Worm (Caenorhabditis elegans) whole organism, midembryonic: ENCODE results near the gene C17G1.14.

Experiments
- T22C8.4 ChIP-seq: fragments of 200-800 bp; sonication (Bioruptor generic); IDR thresholded peaks from 2 replicates; pipeline ENCODE4 v1.3.6; 2022; ENCODE audit warnings: missing genetic modification characterization, missing compliant biosample characterization
- cog-1 ChIP-seq: sonication (generic microtip); optimal IDR thresholded peaks from 2 replicates; lab custom pipeline; 2016; ENCODE audit warnings: missing genetic modification characterization, missing compliant biosample characterization
- flt-1 ChIP-seq: fragments of 200-800 bp; sonication (Bioruptor generic); IDR thresholded peaks from 2 replicates; pipeline ENCODE4 v1.3.6; 2022; ENCODE audit warnings: missing genetic modification characterization, missing compliant biosample characterization
- klf-2 ChIP-seq: fragments of 200-800 bp; sonication (Bioruptor generic); conservative IDR thresholded peaks from 2 replicates; pipeline ENCODE4 v1.3.6; 2022; ENCODE audit warnings: missing genetic modification reagents, missing genetic modification characterization, missing compliant biosample characterization
- med-1 ChIP-seq: sonication (generic microtip); optimal IDR thresholded peaks from 2 replicates; lab custom pipeline; 2017; ENCODE audit warnings: missing genetic modification characterization, mild to moderate bottlenecking, missing compliant biosample characterization, antibody characterized with exemption, missing genetic modification reagents; ENCODE audit not compliant: insufficient read depth
- ref-1 ChIP-seq: fragments of 200-800 bp; sonication (Bioruptor generic); conservative IDR thresholded peaks from 2 replicates; pipeline ENCODE4 v1.3.6; 2022; ENCODE audit warnings: missing genetic modification reagents, missing genetic modification characterization, missing compliant biosample characterization
- tab-1 ChIP-seq: fragments of 200-800 bp; sonication (Bioruptor generic); IDR thresholded peaks from 2 replicates; pipeline ENCODE4 v1.3.6; 2022; ENCODE audit warnings: missing genetic modification characterization, missing compliant biosample characterization
- ztf-23 ChIP-seq: fragments of 200-800 bp; sonication (Bioruptor generic); IDR thresholded peaks from 2 replicates; pipeline ENCODE4 v1.3.6; 2022; ENCODE audit warnings: missing genetic modification reagents, missing genetic modification characterization, missing compliant biosample characterization
- ztf-29 ChIP-seq: fragments of 200-800 bp; sonication (Bioruptor generic); IDR thresholded peaks from 2 replicates; pipeline ENCODE4 v1.3.6; 2022; ENCODE audit warnings: missing genetic modification reagents, missing genetic modification characterization, missing compliant biosample characterization

The C17G1.14 gene

ce11 chrX:9924962-9925361 lies 13.7 kb upstream of the C17G1.14 start, which contains the start of gene ugt-23:
Gene ugt-23, minus strand, starts transcription at chrX:9925173.
- TF ChIP-seq T22C8.4, result no peak
- TF ChIP-seq med-1 (GFP tag; lab: Kevin White, UChicago), result no peak
- no peak for TF ChIP-seq cog-1
- no peak for TF ChIP-seq klf-2 (GFP tag; lab: Robert Waterston, UW)
- TF ChIP-seq ref-1 (GFP tag; lab: Robert Waterston, UW), result no peak
- TF ChIP-seq ztf-29, result no peak

- TF ChIP-seq klf-2 (GFP tag; lab: Robert Waterston, UW) (no peak), cog-1 (no peak), flt-1 (no peak), med-1 (GFP tag; lab: Kevin White, UChicago) (no peak), ztf-29 (no peak), ref-1 (GFP tag; lab: Robert Waterston, UW) (no peak), ztf-23 (GFP tag; lab: Robert Waterston, UW) (no peak), T22C8.4 (no peak), tab-1 (no peak)
These were observed 10.6 kb upstream of the C17G1.14 start for ce11 chrX:9927993-9928392.

- TF ChIP-seq ztf-23 (GFP tag; lab: Robert Waterston, UW), result peak; percentile 54; the same call in 1 of the 2 replicates
- TF ChIP-seq ztf-29, result no peak
These were observed 7.3 kb upstream of the C17G1.14 start, which contains the start of gene nra-3 for ce11 chrX:9931362-9931761. Gene nra-3, minus strand, starts transcription at chrX:9931462.

DNA sequence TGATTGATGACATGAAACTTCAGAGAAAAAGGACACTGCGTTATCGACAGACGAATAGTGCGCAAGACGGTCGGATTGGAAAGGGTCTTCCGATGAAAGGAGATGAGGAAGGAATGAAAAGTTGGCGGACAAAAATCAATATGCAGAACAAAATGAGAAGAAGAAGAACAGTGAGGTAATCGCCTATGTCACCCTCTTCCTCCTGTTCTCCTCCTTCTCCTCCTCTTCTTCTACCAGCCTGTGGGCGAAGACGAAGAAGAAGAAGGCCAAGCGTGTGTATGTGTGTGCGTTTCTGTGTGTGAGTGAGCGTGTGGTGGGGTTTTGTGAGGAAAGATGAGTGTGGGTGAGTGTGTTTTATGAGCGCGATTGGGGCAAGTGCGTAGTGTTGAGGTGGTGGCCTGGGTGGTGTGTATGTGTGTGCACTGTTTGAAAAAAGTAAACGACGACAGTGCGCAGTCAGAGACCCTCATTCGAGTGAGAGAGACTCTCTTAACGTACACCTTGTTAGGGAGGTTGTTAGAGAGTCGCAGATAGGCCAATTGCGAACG lies 6.3 kb upstream of the C17G1.14 start, which contains the start of gene tsp-21:
Gene tsp-21, plus strand, starts transcription at position 146 of the 548 bp plus-strand sequence.
- TF ChIP-seq med-1 (GFP tag; lab: Kevin White, UChicago), result peak; percentile 24
- no peak for TF ChIP-seq ztf-29
- TF ChIP-seq flt-1, result peak; percentile 79
- no peak for TF ChIP-seq klf-2 (GFP tag; lab: Robert Waterston, UW)
- TF ChIP-seq ztf-23 (GFP tag; lab: Robert Waterston, UW), result peak; percentile 64; the same call in 1 of the 2 replicates
- TF ChIP-seq cog-1, result peak; percentile 60
- no peak for TF ChIP-seq tab-1
- TF ChIP-seq T22C8.4, result no peak
- no peak for TF ChIP-seq ref-1 (GFP tag; lab: Robert Waterston, UW)

DNA sequence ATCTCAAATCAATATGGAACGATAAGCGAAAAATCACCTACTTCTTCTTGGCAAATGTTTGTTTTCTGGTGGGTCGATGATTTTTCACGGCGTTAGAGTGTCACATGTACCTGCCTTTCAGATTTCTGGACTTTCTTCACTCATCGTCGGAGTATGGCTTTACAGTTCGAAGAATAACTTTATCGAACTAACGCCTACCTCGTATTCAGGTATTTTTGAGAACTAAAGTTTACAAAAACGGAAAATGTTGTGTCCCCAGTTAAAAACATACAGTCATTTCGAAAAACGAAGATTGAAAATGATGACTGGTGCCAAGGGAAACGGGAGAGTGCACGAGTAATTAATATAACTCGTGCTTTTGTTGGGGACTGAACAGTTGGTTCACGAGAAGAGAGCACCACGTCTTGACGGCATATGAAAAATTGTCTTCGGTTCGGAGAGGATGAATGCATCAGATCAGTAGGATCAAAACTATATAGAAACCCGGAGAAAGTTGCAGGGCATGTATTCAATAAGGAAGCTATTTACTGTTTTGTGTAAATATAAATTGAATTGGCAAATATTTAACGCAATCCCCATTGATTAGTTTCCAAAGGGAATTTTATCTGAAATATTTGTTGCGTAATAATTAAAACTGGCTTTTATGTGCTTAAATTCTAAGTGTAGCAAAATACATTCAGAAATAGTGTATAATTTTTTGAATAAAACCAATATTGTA lies 5.2 kb upstream of the C17G1.14 start:
- TF ChIP-seq T22C8.4, result no peak
- no peak for TF ChIP-seq klf-2 (GFP tag; lab: Robert Waterston, UW)
- no peak for TF ChIP-seq med-1 (GFP tag; lab: Kevin White, UChicago)
- TF ChIP-seq flt-1, result no peak
- TF ChIP-seq tab-1, result no peak
- no peak for TF ChIP-seq ztf-29
- TF ChIP-seq ztf-23 (GFP tag; lab: Robert Waterston, UW), result no peak
- no peak for TF ChIP-seq ref-1 (GFP tag; lab: Robert Waterston, UW)
- TF ChIP-seq cog-1, result no peak

DNA sequence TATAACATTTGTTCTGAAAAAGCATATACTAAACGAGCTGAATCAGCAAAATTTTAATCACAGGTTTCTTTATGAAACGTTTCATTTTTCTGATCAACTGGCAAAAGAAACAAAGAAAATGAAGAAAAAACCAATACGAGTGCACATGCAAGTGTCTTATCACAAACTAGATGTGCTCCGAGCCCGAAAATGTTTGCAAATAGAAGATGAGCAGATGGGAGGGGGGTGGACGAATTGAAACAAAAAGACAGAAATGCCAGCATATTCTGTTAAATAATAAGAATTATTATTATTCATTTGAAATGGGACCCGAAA lies 4.6 kb upstream of the C17G1.14 start:
- TF ChIP-seq flt-1, result no peak
- TF ChIP-seq ztf-29, result no peak
- TF ChIP-seq tab-1, result no peak
- TF ChIP-seq cog-1, result no peak
- TF ChIP-seq ref-1 (GFP tag; lab: Robert Waterston, UW), result no peak
- no peak for TF ChIP-seq ztf-23 (GFP tag; lab: Robert Waterston, UW)

- TF ChIP-seq tab-1 (no peak), klf-2 (GFP tag; lab: Robert Waterston, UW) (no peak), ztf-29 (no peak), flt-1 (no peak), ztf-23 (GFP tag; lab: Robert Waterston, UW) (no peak), med-1 (GFP tag; lab: Kevin White, UChicago) (no peak), cog-1 (no peak), ref-1 (GFP tag; lab: Robert Waterston, UW) (no peak), T22C8.4 (no peak)
These were observed 522 bp upstream of the C17G1.14 start for ce11 chrX:9938091-9938490.

DNA sequence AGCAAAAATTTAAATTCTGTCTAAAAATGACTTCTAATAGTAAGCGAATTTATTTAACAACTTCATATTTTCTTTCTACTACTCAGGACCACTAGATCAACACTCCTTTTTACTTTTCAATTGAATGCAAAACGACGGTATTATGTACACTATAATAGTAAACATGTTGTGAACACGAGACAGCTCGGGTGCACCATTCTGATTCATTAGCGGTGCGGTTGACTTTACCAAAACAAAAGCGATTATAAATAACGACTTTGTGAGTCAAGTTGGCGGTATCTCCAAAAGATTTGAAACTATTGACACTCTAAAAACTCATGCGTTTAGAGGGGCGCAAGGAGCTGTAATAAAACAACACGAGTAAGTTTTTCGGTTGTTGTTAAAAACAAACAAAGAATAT lies 1.9 kb downstream of the C17G1.14 start:
- TF ChIP-seq klf-2 (GFP tag; lab: Robert Waterston, UW) (no peak), cog-1 (no peak), T22C8.4 (no peak), med-1 (GFP tag; lab: Kevin White, UChicago) (no peak), ztf-23 (GFP tag; lab: Robert Waterston, UW) (no peak), flt-1 (no peak), tab-1 (no peak), ref-1 (GFP tag; lab: Robert Waterston, UW) (no peak), ztf-29 (no peak)

- 0 out of 2 replicates have a peak, but pooled peaks have one; percentile 8 for TF ChIP-seq ztf-23 (GFP tag; lab: Robert Waterston, UW)
- TF ChIP-seq med-1 (GFP tag; lab: Kevin White, UChicago), result no peak
These were observed 2.8 kb downstream of the C17G1.14 start for ce11 chrX:9941379-9941778.

DNA sequence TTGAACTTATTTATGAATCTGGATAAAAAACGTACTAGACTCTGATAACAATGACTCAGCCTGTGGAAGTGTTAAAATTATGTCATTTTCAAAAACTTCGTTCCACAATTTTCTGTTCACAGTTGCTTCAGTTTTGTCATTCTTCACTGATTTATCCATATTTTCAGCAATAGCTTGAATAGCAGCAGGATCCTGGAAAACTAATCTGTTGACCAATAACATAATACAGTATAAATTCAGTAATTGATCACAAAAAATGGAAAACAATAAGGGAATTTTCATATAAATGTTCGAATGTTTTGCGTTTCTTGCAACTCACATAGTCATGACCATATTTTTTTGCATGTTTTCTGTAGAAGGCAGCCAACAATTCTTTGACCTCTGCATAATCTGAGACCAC lies 9.9 kb downstream of the C17G1.14 start:
- TF ChIP-seq cog-1, result no peak
- no peak for TF ChIP-seq flt-1
- TF ChIP-seq ztf-23 (GFP tag; lab: Robert Waterston, UW), result no peak
- TF ChIP-seq T22C8.4, result no peak
- no peak for TF ChIP-seq ztf-29

ce11 chrX:9948963-9949362 lies 10.3 kb downstream of the C17G1.14 start, which contains the start of gene nas-37:
Gene nas-37, minus strand, starts transcription at chrX:9949063.
- no peak for TF ChIP-seq flt-1
- no peak for TF ChIP-seq tab-1
- no peak for TF ChIP-seq klf-2 (GFP tag; lab: Robert Waterston, UW)
- no peak for TF ChIP-seq ztf-29
- no peak for TF ChIP-seq med-1 (GFP tag; lab: Kevin White, UChicago)
